Worm (Caenorhabditis elegans) whole organism, midembryonic: ENCODE results near the gene taf-3.

Experiments
- T22C8.4 ChIP-seq: fragments of 200-800 bp; sonication (Bioruptor generic); IDR thresholded peaks from 2 replicates; pipeline ENCODE4 v1.3.6; 2022; ENCODE audit warnings: missing genetic modification characterization, missing compliant biosample characterization
- cog-1 ChIP-seq: sonication (generic microtip); optimal IDR thresholded peaks from 2 replicates; lab custom pipeline; 2016; ENCODE audit warnings: missing genetic modification characterization, missing compliant biosample characterization
- flt-1 ChIP-seq: fragments of 200-800 bp; sonication (Bioruptor generic); IDR thresholded peaks from 2 replicates; pipeline ENCODE4 v1.3.6; 2022; ENCODE audit warnings: missing genetic modification characterization, missing compliant biosample characterization
- klf-2 ChIP-seq: fragments of 200-800 bp; sonication (Bioruptor generic); conservative IDR thresholded peaks from 2 replicates; pipeline ENCODE4 v1.3.6; 2022; ENCODE audit warnings: missing genetic modification reagents, missing genetic modification characterization, missing compliant biosample characterization
- med-1 ChIP-seq: sonication (generic microtip); optimal IDR thresholded peaks from 2 replicates; lab custom pipeline; 2017; ENCODE audit warnings: missing genetic modification characterization, mild to moderate bottlenecking, missing compliant biosample characterization, antibody characterized with exemption, missing genetic modification reagents; ENCODE audit not compliant: insufficient read depth
- ref-1 ChIP-seq: fragments of 200-800 bp; sonication (Bioruptor generic); conservative IDR thresholded peaks from 2 replicates; pipeline ENCODE4 v1.3.6; 2022; ENCODE audit warnings: missing genetic modification reagents, missing genetic modification characterization, missing compliant biosample characterization
- tab-1 ChIP-seq: fragments of 200-800 bp; sonication (Bioruptor generic); IDR thresholded peaks from 2 replicates; pipeline ENCODE4 v1.3.6; 2022; ENCODE audit warnings: missing genetic modification characterization, missing compliant biosample characterization
- ztf-23 ChIP-seq: fragments of 200-800 bp; sonication (Bioruptor generic); IDR thresholded peaks from 2 replicates; pipeline ENCODE4 v1.3.6; 2022; ENCODE audit warnings: missing genetic modification reagents, missing genetic modification characterization, missing compliant biosample characterization
- ztf-29 ChIP-seq: fragments of 200-800 bp; sonication (Bioruptor generic); IDR thresholded peaks from 2 replicates; pipeline ENCODE4 v1.3.6; 2022; ENCODE audit warnings: missing genetic modification reagents, missing genetic modification characterization, missing compliant biosample characterization

Gene taf-3

ce11 chrX:16366993-16367392 lies 34.8 kb downstream of the taf-3 start, which contains the start of gene ace-1:
ace-1 (plus strand) TSS chrX:16367293.
- TF ChIP-seq ztf-29 (GFP tag; lab: Robert Waterston, UW) (no peak), med-1 (no peak), cog-1 (tag; lab: Kevin White, UChicago) (no peak), flt-1 (GFP tag; lab: Robert Waterston, UW) (no peak), klf-2 (no peak), ztf-23 (GFP tag; lab: Robert Waterston, UW) (no peak), ref-1 (GFP tag; lab: Robert Waterston, UW) (no peak), tab-1 (GFP tag; lab: Robert Waterston, UW) (no peak), T22C8.4 (GFP tag; lab: Robert Waterston, UW) (no peak)

ce11 chrX:16368969-16369368 lies 36.7 kb downstream of the taf-3 start:
- TF ChIP-seq flt-1 (GFP tag; lab: Robert Waterston, UW), result no peak
- TF ChIP-seq med-1, result no peak
- no peak for TF ChIP-seq ztf-29 (GFP tag; lab: Robert Waterston, UW)
- TF ChIP-seq tab-1 (GFP tag; lab: Robert Waterston, UW), result no peak

ce11 chrX:16369454-16369853 lies 37.2 kb downstream of the taf-3 start:
- TF ChIP-seq klf-2 (no peak), T22C8.4 (GFP tag; lab: Robert Waterston, UW) (no peak), med-1 (no peak), ref-1 (GFP tag; lab: Robert Waterston, UW) (no peak), ztf-23 (GFP tag; lab: Robert Waterston, UW) (no peak), flt-1 (GFP tag; lab: Robert Waterston, UW) (no peak), cog-1 (tag; lab: Kevin White, UChicago) (no peak), tab-1 (GFP tag; lab: Robert Waterston, UW) (no peak), ztf-29 (GFP tag; lab: Robert Waterston, UW) (no peak)

- no peak for TF ChIP-seq tab-1 (GFP tag; lab: Robert Waterston, UW)
- 0 out of 2 replicates have a peak, but pooled peaks have one; percentile 17 for TF ChIP-seq flt-1 (GFP tag; lab: Robert Waterston, UW)
These were observed 43.8 kb downstream of the taf-3 start, which contains the start of gene sur-7 for ce11 chrX:16375807-16376638. sur-7 (plus strand) TSS chrX:16376588.

- TF ChIP-seq flt-1 (GFP tag; lab: Robert Waterston, UW), result peak; percentile 81
- TF ChIP-seq cog-1 (tag; lab: Kevin White, UChicago), result peak; percentile 12
- peak; percentile 64 for TF ChIP-seq tab-1 (GFP tag; lab: Robert Waterston, UW)
- TF ChIP-seq med-1, result no peak
- peak; percentile 61; the same call in 1 of the 2 replicates for TF ChIP-seq ztf-23 (GFP tag; lab: Robert Waterston, UW)
- no peak for TF ChIP-seq ztf-29 (GFP tag; lab: Robert Waterston, UW)
- peak; percentile 8; the same call in 1 of the 2 replicates for TF ChIP-seq ref-1 (GFP tag; lab: Robert Waterston, UW)
- no peak for TF ChIP-seq klf-2
- no peak for TF ChIP-seq T22C8.4 (GFP tag; lab: Robert Waterston, UW)
These were observed 45.7 kb downstream of the taf-3 start for ce11 chrX:16377903-16378302.

- TF ChIP-seq tab-1 (GFP tag; lab: Robert Waterston, UW) (0 out of 2 replicates have a peak, but pooled peaks have one; percentile 35), med-1 (no peak), T22C8.4 (GFP tag; lab: Robert Waterston, UW) (no peak)
These were observed 48.9 kb downstream of the taf-3 start for ce11 chrX:16381115-16381514.

ce11 chrX:16381908-16382307 lies 49.7 kb downstream of the taf-3 start:
- TF ChIP-seq ref-1 (GFP tag; lab: Robert Waterston, UW) (no peak), tab-1 (GFP tag; lab: Robert Waterston, UW) (no peak), cog-1 (tag; lab: Kevin White, UChicago) (no peak), flt-1 (GFP tag; lab: Robert Waterston, UW) (no peak), ztf-23 (GFP tag; lab: Robert Waterston, UW) (no peak), ztf-29 (GFP tag; lab: Robert Waterston, UW) (no peak), klf-2 (no peak), med-1 (no peak), T22C8.4 (GFP tag; lab: Robert Waterston, UW) (no peak)

ce11 chrX:16383084-16383483 lies 50.8 kb downstream of the taf-3 start:
- TF ChIP-seq klf-2 (no peak), med-1 (no peak), T22C8.4 (GFP tag; lab: Robert Waterston, UW) (no peak), ref-1 (GFP tag; lab: Robert Waterston, UW) (no peak), flt-1 (GFP tag; lab: Robert Waterston, UW) (0 out of 2 replicates have a peak, but pooled peaks have one; percentile 32), ztf-23 (GFP tag; lab: Robert Waterston, UW) (no peak), tab-1 (GFP tag; lab: Robert Waterston, UW) (no peak), ztf-29 (GFP tag; lab: Robert Waterston, UW) (no peak), cog-1 (tag; lab: Kevin White, UChicago) (no peak)

ce11 chrX:16384010-16384409 lies 51.8 kb downstream of the taf-3 start:
- TF ChIP-seq ztf-29 (GFP tag; lab: Robert Waterston, UW), result no peak
- no peak for TF ChIP-seq klf-2
- no peak for TF ChIP-seq tab-1 (GFP tag; lab: Robert Waterston, UW)

- TF ChIP-seq ref-1 (GFP tag; lab: Robert Waterston, UW) (no peak), med-1 (no peak), ztf-29 (GFP tag; lab: Robert Waterston, UW) (no peak), cog-1 (tag; lab: Kevin White, UChicago) (no peak), ztf-23 (GFP tag; lab: Robert Waterston, UW) (no peak), klf-2 (no peak), T22C8.4 (GFP tag; lab: Robert Waterston, UW) (no peak), tab-1 (GFP tag; lab: Robert Waterston, UW) (no peak), flt-1 (GFP tag; lab: Robert Waterston, UW) (no peak)
These were observed 55.0 kb downstream of the taf-3 start for ce11 chrX:16387206-16387605.
